Worm (Caenorhabditis elegans): ENCODE measurements around the gene jmjd-3.3.
"Not testable (repeated sequence)": the region's sequence is repeated elsewhere in the genome, so short reads cannot be mapped to it uniquely, and the experiment has no call there.

jmjd-3.3 gene

DNA sequence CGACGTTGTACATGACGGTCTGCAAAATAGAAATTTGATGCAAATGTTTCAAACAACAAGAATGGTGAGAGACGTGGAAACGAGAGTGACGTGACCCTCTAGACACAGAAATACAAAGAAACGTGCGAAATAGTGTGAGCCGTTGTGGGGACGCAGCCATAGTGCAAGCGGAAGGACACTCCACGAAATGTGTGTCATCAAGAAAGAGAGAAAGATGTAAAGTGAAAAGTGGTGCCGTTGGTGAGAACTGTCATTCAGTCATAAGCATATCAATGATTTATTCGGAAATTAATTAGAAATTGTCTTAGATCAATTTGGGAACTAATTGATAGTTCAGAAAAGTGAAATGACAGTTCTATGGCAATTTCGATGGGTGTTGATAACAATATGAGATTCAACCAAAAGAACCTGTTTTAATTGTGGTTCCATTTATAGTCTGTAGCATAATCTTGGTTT, 16.3 kb upstream of the jmjd-3.3 start, which contains the start of gene C29F7.3:
C29F7.3 (minus strand) TSS at position 51 of the 456 bp plus-strand sequence.
- TF ChIP-seq F13C5.2 (tag; optimal IDR thresholded peaks at IDR 0.05), result no peak
- TF ChIP-seq ama-1 (optimal IDR thresholded peaks at IDR 0.05), result no peak
- peak; percentile 6 for TF ChIP-seq aly-1 (tag; optimal IDR thresholded peaks at IDR 0.05)
- TF ChIP-seq ceh-36 (tag; optimal IDR thresholded peaks at IDR 0.05), result no peak
- TF ChIP-seq flt-1 (GFP tag; IDR thresholded peaks at IDR 0.05), result no peak
- no peak for TF ChIP-seq tbx-37 (GFP tag; conservative IDR thresholded peaks at IDR 0.05)
- no peak for TF ChIP-seq tbx-11 (GFP tag; IDR thresholded peaks at IDR 0.05)

DNA sequence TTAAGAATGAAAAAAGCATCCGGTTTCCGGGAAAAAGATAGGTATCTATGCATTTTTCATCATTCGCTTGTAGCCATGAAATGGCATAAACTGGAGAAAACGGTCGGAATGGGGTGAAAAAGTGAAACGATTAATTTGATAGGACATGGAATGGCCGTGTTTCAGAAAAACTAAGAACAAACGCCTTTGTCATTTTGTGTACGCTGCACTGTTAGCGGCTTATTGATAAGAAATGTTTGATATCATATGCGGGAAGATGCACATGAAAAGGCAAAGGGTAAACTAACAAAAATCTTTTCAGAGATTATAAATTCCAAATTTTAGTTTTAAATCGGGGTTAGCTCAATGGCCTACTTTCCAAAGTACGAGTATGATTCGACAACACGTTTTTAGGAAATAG, 15.2 kb upstream of the jmjd-3.3 start:
- no peak for TF ChIP-seq ceh-36 (tag; optimal IDR thresholded peaks at IDR 0.05)
- no peak for TF ChIP-seq scrt-1 (GFP tag; IDR thresholded peaks at IDR 0.05)
- no peak for TF ChIP-seq tbx-11 (GFP tag; IDR thresholded peaks at IDR 0.05)
- TF ChIP-seq hnd-1 (tag; optimal IDR thresholded peaks at IDR 0.05), result no peak
- no peak for TF ChIP-seq tbx-37 (GFP tag; conservative IDR thresholded peaks at IDR 0.05)
- no peak for TF ChIP-seq ama-1 (optimal IDR thresholded peaks at IDR 0.05)
- TF ChIP-seq aly-1 (tag; optimal IDR thresholded peaks at IDR 0.05), result no peak
- no peak for TF ChIP-seq B0310.2 (tag; optimal IDR thresholded peaks at IDR 0.05)

DNA sequence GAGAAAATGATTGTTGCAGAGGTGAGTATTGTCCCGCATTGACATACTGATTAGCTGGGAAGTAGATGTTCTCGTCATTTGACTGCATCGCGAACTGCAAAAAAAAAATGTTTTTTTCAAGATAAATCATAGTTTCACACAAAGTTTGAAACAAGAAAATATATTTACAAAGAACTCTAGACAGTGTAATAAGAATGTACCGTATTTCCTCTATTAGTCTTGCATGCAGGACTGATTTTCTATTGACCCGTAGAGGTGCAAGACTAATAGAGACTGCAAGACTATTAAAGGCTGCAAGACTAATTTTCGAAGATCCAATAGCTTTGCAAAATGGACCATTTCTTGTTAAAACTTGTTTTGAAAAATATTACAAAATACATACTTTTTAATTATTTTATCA, 12.9 kb upstream of the jmjd-3.3 start, which contains the start of gene fkh-3:
fkh-3 (minus strand) TSS at position 101 of the 400 bp plus-strand sequence.
- TF ChIP-seq F13C5.2 (tag; optimal IDR thresholded peaks at IDR 0.05) (no peak), ceh-36 (tag; optimal IDR thresholded peaks at IDR 0.05) (no peak), B0310.2 (tag; optimal IDR thresholded peaks at IDR 0.05) (no peak), tbx-11 (GFP tag; IDR thresholded peaks at IDR 0.05) (no peak), scrt-1 (GFP tag; IDR thresholded peaks at IDR 0.05) (no peak), hmg-4 (GFP tag; optimal IDR thresholded peaks at IDR 0.05) (no peak), pes-1 (GFP tag; IDR thresholded peaks at IDR 0.05) (no peak), aly-1 (tag; optimal IDR thresholded peaks at IDR 0.05) (no peak), sea-1 (GFP tag; conservative IDR thresholded peaks at IDR 0.05) (no peak), ets-7 (tag; optimal IDR thresholded peaks at IDR 0.05) (no peak), tbx-37 (GFP tag; conservative IDR thresholded peaks at IDR 0.05) (no peak)

DNA sequence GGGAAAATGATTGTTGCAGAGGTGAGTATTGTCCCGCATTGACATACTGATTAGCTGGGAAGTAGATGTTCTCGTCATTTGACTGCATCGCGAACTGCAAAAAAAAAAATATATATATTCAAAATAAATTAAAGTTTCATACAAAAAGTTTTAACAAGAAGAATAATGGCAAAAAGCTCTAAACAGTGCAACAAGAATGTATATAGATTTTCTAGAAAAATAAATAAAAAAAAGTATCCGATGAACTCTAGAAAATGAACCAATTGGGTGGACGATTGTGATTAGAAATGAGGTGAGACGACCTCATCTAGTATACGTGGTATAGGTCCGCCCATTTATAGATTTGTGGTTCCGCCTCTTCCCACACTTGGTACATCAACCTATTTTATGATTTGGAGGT, 7.5 kb upstream of the jmjd-3.3 start, which contains the start of gene fkh-4:
fkh-4 (minus strand) TSS at position 101 of the 400 bp plus-strand sequence.
- TF ChIP-seq ceh-36 (tag; optimal IDR thresholded peaks at IDR 0.05); ama-1 (optimal IDR thresholded peaks at IDR 0.05); scrt-1 (GFP tag; IDR thresholded peaks at IDR 0.05): not testable (repeated sequence)

DNA sequence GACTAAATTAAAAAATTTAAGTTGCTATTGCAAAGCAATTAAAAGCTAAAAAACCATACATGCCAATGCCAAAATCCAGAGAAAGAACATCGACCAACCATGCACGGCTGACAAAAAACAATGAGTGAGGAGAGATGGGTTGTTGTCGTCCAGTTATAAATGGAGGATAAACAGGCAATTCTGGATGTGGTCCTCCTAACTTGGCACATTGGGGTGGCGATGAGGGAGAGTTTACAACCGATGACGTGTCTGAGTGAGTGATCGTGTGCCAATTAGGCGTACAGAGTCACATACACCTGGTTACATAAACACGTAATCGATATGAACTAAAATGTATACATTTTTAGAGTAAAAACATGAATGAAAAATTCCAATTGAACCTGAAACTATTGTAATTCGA, 4.8 kb upstream of the jmjd-3.3 start, which contains the start of gene C29F7.10:
C29F7.10 (minus strand) TSS at position 101 of the 400 bp plus-strand sequence.
- not testable (repeated sequence) for TF ChIP-seq flt-1 (GFP tag; IDR thresholded peaks at IDR 0.05); ama-1 (optimal IDR thresholded peaks at IDR 0.05); ets-7 (tag; optimal IDR thresholded peaks at IDR 0.05)

DNA sequence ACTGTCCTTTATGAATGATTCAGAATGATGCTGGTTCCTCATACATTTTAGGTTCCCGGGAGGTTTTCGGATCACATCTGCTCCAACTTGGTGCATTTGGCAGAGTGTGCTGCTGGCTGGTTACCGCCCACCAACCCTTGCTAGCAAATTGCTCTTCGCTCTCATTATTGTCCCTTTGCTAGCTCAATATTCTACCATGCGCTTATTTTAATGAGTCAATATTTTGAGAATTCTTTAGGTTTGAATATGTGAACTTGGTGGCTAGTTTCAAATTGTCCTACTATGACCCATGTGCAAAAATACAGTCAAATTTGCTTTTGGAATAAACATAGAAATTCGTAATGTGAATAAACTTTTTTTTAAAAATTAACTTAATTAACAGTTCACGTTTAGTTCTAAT, 1.1 kb upstream of the jmjd-3.3 start:
- TF ChIP-seq ceh-36 (tag; optimal IDR thresholded peaks at IDR 0.05), result no peak
- TF ChIP-seq flt-1 (GFP tag; IDR thresholded peaks at IDR 0.05), result no peak
- TF ChIP-seq hnd-1 (tag; optimal IDR thresholded peaks at IDR 0.05), result no peak
- no peak for TF ChIP-seq B0310.2 (tag; optimal IDR thresholded peaks at IDR 0.05)
- TF ChIP-seq tbx-37 (GFP tag; conservative IDR thresholded peaks at IDR 0.05), result no peak
- no peak for TF ChIP-seq ets-7 (tag; optimal IDR thresholded peaks at IDR 0.05)

DNA sequence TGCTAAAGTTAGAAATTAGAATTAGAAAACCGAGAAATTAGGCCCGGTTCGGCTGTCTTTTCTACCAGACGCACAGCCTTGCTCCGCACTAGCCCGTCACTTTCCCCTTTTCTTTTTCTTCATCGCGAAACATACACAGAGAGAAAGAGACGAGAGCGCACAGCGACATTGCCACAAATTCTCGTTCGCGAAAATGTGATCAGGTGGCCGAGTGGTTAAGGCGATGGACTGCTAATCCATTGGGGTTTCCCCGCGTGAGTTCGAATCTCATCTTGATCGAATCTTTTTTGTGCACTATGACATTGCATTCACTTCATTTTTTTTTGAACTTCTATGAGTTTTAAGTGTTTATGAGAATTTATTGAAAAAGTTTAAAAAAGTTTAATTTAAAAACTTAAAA, 6.2 kb downstream of the jmjd-3.3 start:
- peak; percentile 55 for TF ChIP-seq F13C5.2 (tag; optimal IDR thresholded peaks at IDR 0.05)
- TF ChIP-seq pes-1 (GFP tag; IDR thresholded peaks at IDR 0.05), result no peak; the same call in 1 of the 2 replicates
- no peak for TF ChIP-seq ets-7 (tag; optimal IDR thresholded peaks at IDR 0.05)
- TF ChIP-seq tra-4 (tag; optimal IDR thresholded peaks at IDR 0.05), result no peak
- 0 out of 2 replicates have a peak, but pooled peaks have one; percentile 41 for TF ChIP-seq sea-1 (GFP tag; conservative IDR thresholded peaks at IDR 0.05)
- TF ChIP-seq tbx-37 (GFP tag; conservative IDR thresholded peaks at IDR 0.05), result no peak; the same call in 1 of the 2 replicates
- no peak for TF ChIP-seq hmbx-1 (tag; optimal IDR thresholded peaks at IDR 0.05)
- peak; percentile 22 for TF ChIP-seq hmg-4 (GFP tag; optimal IDR thresholded peaks at IDR 0.05)
- no peak for TF ChIP-seq scrt-1 (GFP tag; IDR thresholded peaks at IDR 0.05)
- no peak for TF ChIP-seq tbx-11 (GFP tag; IDR thresholded peaks at IDR 0.05)
- TF ChIP-seq ceh-13 (GFP tag; optimal IDR thresholded peaks at IDR 0.05), result no peak
- TF ChIP-seq aly-1 (tag; optimal IDR thresholded peaks at IDR 0.05), result no peak
- TF ChIP-seq ceh-36 (tag; optimal IDR thresholded peaks at IDR 0.05), result no peak
- TF ChIP-seq ama-1 (optimal IDR thresholded peaks at IDR 0.05), result no peak
- TF ChIP-seq flt-1 (GFP tag; IDR thresholded peaks at IDR 0.05), result peak; percentile 32; the same call in 1 of the 2 replicates
- TF ChIP-seq hnd-1 (tag; optimal IDR thresholded peaks at IDR 0.05), result no peak
- no peak for TF ChIP-seq B0310.2 (tag; optimal IDR thresholded peaks at IDR 0.05)

DNA sequence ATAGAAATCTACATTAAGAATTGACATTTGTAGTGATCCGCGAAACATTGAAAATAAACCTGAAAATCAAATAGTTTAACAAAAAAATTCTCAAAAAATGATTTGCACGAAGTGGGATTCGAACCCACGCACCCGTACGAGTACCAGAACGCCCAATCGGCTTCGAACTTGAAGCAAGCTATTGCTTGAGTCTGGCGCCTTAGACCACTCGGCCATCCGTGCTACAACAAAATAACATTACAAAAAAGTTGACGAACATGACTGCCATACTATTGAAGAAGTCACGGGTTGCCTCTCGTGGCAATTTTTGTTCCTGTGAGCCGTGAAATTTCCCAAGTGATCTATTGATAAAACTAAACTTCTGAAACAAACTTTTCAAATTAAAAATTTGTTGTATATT, 7.1 kb downstream of the jmjd-3.3 start:
- TF ChIP-seq tbx-11 (GFP tag; IDR thresholded peaks at IDR 0.05) (no peak), F13C5.2 (tag; optimal IDR thresholded peaks at IDR 0.05) (no peak), pes-1 (GFP tag; IDR thresholded peaks at IDR 0.05) (no peak), ama-1 (optimal IDR thresholded peaks at IDR 0.05) (no peak)

DNA sequence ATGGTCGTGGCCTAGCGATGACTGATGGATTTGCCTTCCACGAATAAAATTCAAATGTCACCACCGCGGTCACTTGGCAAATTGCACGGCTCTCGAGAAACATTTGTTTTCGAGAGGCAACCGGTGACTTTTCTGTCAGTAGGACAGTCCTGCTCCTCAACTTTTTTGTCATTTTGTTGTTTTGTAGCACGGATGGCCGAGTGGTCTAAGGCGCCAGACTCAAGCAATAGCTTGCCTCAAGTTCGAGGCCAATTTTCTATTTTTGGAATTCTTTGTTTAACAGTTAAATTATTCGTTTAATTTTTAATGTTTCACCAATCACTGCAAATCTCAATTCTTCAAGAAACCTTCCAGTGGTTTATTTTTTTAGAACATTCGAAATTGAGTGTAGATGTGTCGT, 8.0 kb downstream of the jmjd-3.3 start:
- TF ChIP-seq tra-4 (tag; optimal IDR thresholded peaks at IDR 0.05), result no peak
- TF ChIP-seq ceh-13 (GFP tag; optimal IDR thresholded peaks at IDR 0.05), result no peak
- TF ChIP-seq flt-1 (GFP tag; IDR thresholded peaks at IDR 0.05), result no peak
- no peak for TF ChIP-seq B0310.2 (tag; optimal IDR thresholded peaks at IDR 0.05)
- no peak for TF ChIP-seq tbx-37 (GFP tag; conservative IDR thresholded peaks at IDR 0.05)
- TF ChIP-seq hnd-1 (tag; optimal IDR thresholded peaks at IDR 0.05), result no peak
- TF ChIP-seq scrt-1 (GFP tag; IDR thresholded peaks at IDR 0.05), result no peak
- no peak for TF ChIP-seq hmg-4 (GFP tag; optimal IDR thresholded peaks at IDR 0.05)
- no peak for TF ChIP-seq sea-1 (GFP tag; conservative IDR thresholded peaks at IDR 0.05)
- TF ChIP-seq hmbx-1 (tag; optimal IDR thresholded peaks at IDR 0.05), result no peak
- no peak for TF ChIP-seq tbx-11 (GFP tag; IDR thresholded peaks at IDR 0.05)
- TF ChIP-seq ama-1 (optimal IDR thresholded peaks at IDR 0.05), result no peak
- TF ChIP-seq pes-1 (GFP tag; IDR thresholded peaks at IDR 0.05), result no peak
- TF ChIP-seq ets-7 (tag; optimal IDR thresholded peaks at IDR 0.05), result no peak
- no peak for TF ChIP-seq F13C5.2 (tag; optimal IDR thresholded peaks at IDR 0.05)
- no peak for TF ChIP-seq ceh-36 (tag; optimal IDR thresholded peaks at IDR 0.05)
- TF ChIP-seq aly-1 (tag; optimal IDR thresholded peaks at IDR 0.05), result no peak

All from whole organism, early embryonic.